Worm (Caenorhabditis elegans) whole organism, L4 larva: ENCODE data around the gene srh-39.

Experiments used
- F26F4.8 ChIP-seq: fragments of 200-800 bp; sonication (Bioruptor generic); conservative IDR thresholded peaks from 2 replicates; pipeline ENCODE4 v1.3.6; 2022; ENCODE audit warnings: missing genetic modification characterization, missing compliant biosample characterization
- T20F7.1 ChIP-seq: fragments of 200-800 bp; sonication (Bioruptor generic); optimal IDR thresholded peaks from 2 replicates; lab custom pipeline; 2018; ENCODE audit warnings: mild to moderate bottlenecking, missing genetic modification characterization, missing compliant biosample characterization
- Y5F2A.4 ChIP-seq: fragments of 200-800 bp; sonication (Bioruptor generic); optimal IDR thresholded peaks from 2 replicates; lab custom pipeline; 2018; ENCODE audit warnings: mild to moderate bottlenecking, missing genetic modification characterization, missing compliant biosample characterization
- aha-1 ChIP-seq: fragments of 150-350 bp; peaks from one replicate; lab custom pipeline; 2014; ENCODE audit warnings: missing biosample characterization, missing genetic modification characterization
- arid-1 ChIP-seq: fragments of 200-800 bp; sonication (Bioruptor generic); conservative IDR thresholded peaks from 2 replicates; pipeline ENCODE4 v1.3.6; 2022; ENCODE audit warnings: missing genetic modification reagents, missing genetic modification characterization, missing compliant biosample characterization
- ceh-28 ChIP-seq: fragments of 150-350 bp; optimal IDR thresholded peaks from 2 replicates; lab custom pipeline; 2014; ENCODE audit warnings: missing biosample characterization, missing genetic modification reagents, missing genetic modification characterization
- ceh-44 ChIP-seq: fragments of 200-800 bp; sonication (Bioruptor generic); IDR thresholded peaks from 2 replicates; pipeline ENCODE4 v1.3.6; 2022; ENCODE audit warnings: missing genetic modification reagents, missing genetic modification characterization, missing compliant biosample characterization
- daf-16 ChIP-seq, 3 experiments: sonication (generic microtip); optimal IDR thresholded peaks; 2 replicates each; lab custom pipeline; 2016 to 2017; ENCODE audit warnings: missing genetic modification characterization in 3 of 3, missing genetic modification reagents in 3 of 3, mild to moderate bottlenecking in 2 of 3, missing compliant biosample characterization in 2 of 3, missing biosample characterization in 1 of 3, moderate library complexity in 1 of 3
- dmd-8 ChIP-seq: fragments of 200-800 bp; sonication (Bioruptor generic); IDR thresholded peaks from 2 replicates; pipeline ENCODE4 v1.3.6; 2022; ENCODE audit warnings: missing genetic modification characterization, missing compliant biosample characterization
- dmd-9 ChIP-seq: fragments of 200-800 bp; sonication (Bioruptor generic); IDR thresholded peaks from 2 replicates; pipeline ENCODE4 v1.3.6; 2022; ENCODE audit warnings: missing genetic modification reagents, missing genetic modification characterization, missing compliant biosample characterization
- dpl-1 ChIP-seq: fragments of 150-350 bp; optimal IDR thresholded peaks from 2 replicates; lab custom pipeline; 2014; ENCODE audit warnings: missing biosample characterization, missing genetic modification reagents, missing genetic modification characterization
- dve-1 ChIP-seq: sonication (generic microtip); optimal IDR thresholded peaks from 2 replicates; lab custom pipeline; 2017; ENCODE audit warnings: antibody characterized with exemption, mild to moderate bottlenecking, missing genetic modification characterization, missing compliant biosample characterization; ENCODE audit not compliant: insufficient read depth
- egl-43 ChIP-seq: fragments of 200-800 bp; sonication (Bioruptor generic); IDR thresholded peaks from 2 replicates; pipeline ENCODE4 v1.3.6; 2022; ENCODE audit warnings: missing genetic modification reagents, missing genetic modification characterization, missing compliant biosample characterization
- hif-1 ChIP-seq, 2 experiments: sonication (generic microtip); optimal IDR thresholded peaks; 2 replicates each; lab custom pipeline; 2016 to 2017; ENCODE audit warnings: missing compliant biosample characterization in 2 of 2, missing genetic modification characterization in 2 of 2, missing genetic modification reagents in 2 of 2, missing genotype in 2 of 2, mild to moderate bottlenecking in 1 of 2
- hlh-11 ChIP-seq: fragments of 200-800 bp; sonication (Bioruptor generic); optimal IDR thresholded peaks from 2 replicates; lab custom pipeline; 2018; ENCODE audit warnings: mild to moderate bottlenecking, missing genetic modification characterization, missing compliant biosample characterization
- hlh-30 ChIP-seq: sonication (generic microtip); optimal IDR thresholded peaks from 2 replicates; lab custom pipeline; 2017; ENCODE audit warnings: antibody characterized with exemption, mild to moderate bottlenecking, missing genetic modification characterization, missing compliant biosample characterization; ENCODE audit not compliant: insufficient read depth
- lim-7 ChIP-seq: fragments of 200-800 bp; sonication (Bioruptor generic); IDR thresholded peaks from 2 replicates; pipeline ENCODE4 v1.3.6; 2022; ENCODE audit warnings: missing genetic modification characterization, missing compliant biosample characterization
- lin-13 ChIP-seq: fragments of 150-350 bp; optimal IDR thresholded peaks from 2 replicates; lab custom pipeline; 2014; ENCODE audit warnings: missing biosample characterization, missing genetic modification reagents, missing genetic modification characterization
- lin-15B ChIP-seq: fragments of 150-350 bp; sonication (generic microtip); optimal IDR thresholded peaks from 3 replicates; lab custom pipeline; 2014; ENCODE audit warnings: missing biosample characterization, missing genetic modification characterization
- lir-3 ChIP-seq: sonication (generic microtip); optimal IDR thresholded peaks from 2 replicates; lab custom pipeline; 2016; ENCODE audit warnings: mild to moderate bottlenecking, missing genetic modification characterization, missing compliant biosample characterization
- lsy-2 ChIP-seq, 2 experiments: fragments of 150-350 bp in 1 of 2; sonication (generic microtip) in 1 of 2; optimal IDR thresholded peaks; 2 replicates each; lab custom pipeline; 2014 to 2017; ENCODE audit warnings: missing biosample characterization in 2 of 2, missing genetic modification characterization in 2 of 2
- mep-1 ChIP-seq: fragments of 150-350 bp; sonication (generic microtip); optimal IDR thresholded peaks from 3 replicates; lab custom pipeline; 2014; ENCODE audit warnings: missing biosample characterization, missing genetic modification characterization
- mxl-2 ChIP-seq: fragments of 200-800 bp; sonication (Bioruptor generic); conservative IDR thresholded peaks from 2 replicates; pipeline ENCODE4 v1.3.6; 2022; ENCODE audit warnings: missing genetic modification reagents, missing genetic modification characterization, missing compliant biosample characterization
- mxl-3 ChIP-seq: fragments of 200-800 bp; sonication (Bioruptor generic); optimal IDR thresholded peaks from 2 replicates; lab custom pipeline; 2018; ENCODE audit warnings: mild to moderate bottlenecking, missing genetic modification characterization, missing compliant biosample characterization
- nhr-102 ChIP-seq: sonication (generic microtip); optimal IDR thresholded peaks from 2 replicates; lab custom pipeline; 2016; ENCODE audit warnings: mild to moderate bottlenecking, missing genetic modification characterization, moderate library complexity, missing compliant biosample characterization
- nhr-11 ChIP-seq: fragments of 150-350 bp; optimal IDR thresholded peaks from 2 replicates; lab custom pipeline; 2014; ENCODE audit warnings: missing biosample characterization, missing genetic modification characterization
- nhr-28 ChIP-seq: fragments of 150-350 bp; optimal IDR thresholded peaks from 2 replicates; lab custom pipeline; 2014; ENCODE audit warnings: missing biosample characterization, missing genetic modification characterization
- nhr-41 ChIP-seq: fragments of 200-800 bp; sonication (Bioruptor generic); IDR thresholded peaks from 2 replicates; pipeline ENCODE4 v1.3.6; 2022; ENCODE audit warnings: missing genetic modification reagents, missing genetic modification characterization, missing compliant biosample characterization
- nhr-6 ChIP-seq: fragments of 150-350 bp; optimal IDR thresholded peaks from 2 replicates; lab custom pipeline; 2014; ENCODE audit warnings: missing biosample characterization, missing genetic modification characterization
- nhr-76 ChIP-seq: fragments of 150-350 bp; optimal IDR thresholded peaks from 2 replicates; lab custom pipeline; 2014; ENCODE audit warnings: missing biosample characterization, missing genetic modification characterization
- nhr-77 ChIP-seq: fragments of 150-350 bp; optimal IDR thresholded peaks from 2 replicates; lab custom pipeline; 2014; ENCODE audit warnings: missing biosample characterization, missing genetic modification characterization
- php-3 ChIP-seq: fragments of 200-800 bp; sonication (Bioruptor generic); IDR thresholded peaks from 2 replicates; pipeline ENCODE4 v1.3.6; 2022; ENCODE audit warnings: missing genetic modification reagents, missing genetic modification characterization, missing compliant biosample characterization
- rbr-2 ChIP-seq: sonication (generic microtip); optimal IDR thresholded peaks from 2 replicates; lab custom pipeline; 2016; ENCODE audit warnings: missing genotype, missing genetic modification characterization, missing compliant biosample characterization
- sdz-12 ChIP-seq: fragments of 200-800 bp; sonication (Bioruptor generic); optimal IDR thresholded peaks from 2 replicates; lab custom pipeline; 2018; ENCODE audit warnings: mild to moderate bottlenecking, missing genetic modification characterization, missing compliant biosample characterization
- spr-1 ChIP-seq: sonication (generic microtip); optimal IDR thresholded peaks from 2 replicates; lab custom pipeline; 2016; ENCODE audit warnings: mild to moderate bottlenecking, missing genetic modification characterization, missing compliant biosample characterization
- vab-7 ChIP-seq: fragments of 200-800 bp; sonication (Bioruptor generic); IDR thresholded peaks from 2 replicates; pipeline ENCODE4 v1.3.6; 2022; ENCODE audit warnings: missing genetic modification reagents, missing genetic modification characterization, missing compliant biosample characterization
- zfp-3 ChIP-seq: fragments of 200-800 bp; sonication (Bioruptor generic); conservative IDR thresholded peaks from 2 replicates; pipeline ENCODE4 v1.3.6; 2022; ENCODE audit warnings: missing genetic modification reagents, missing genetic modification characterization, missing compliant biosample characterization
- zip-11 ChIP-seq: fragments of 200-800 bp; sonication (Bioruptor generic); IDR thresholded peaks from 2 replicates; pipeline ENCODE4 v1.3.6; 2022; ENCODE audit warnings: missing genetic modification characterization, missing compliant biosample characterization

srh-39 gene

ce11 chrII:7761440-7761839 lies 3.9 kb downstream of the srh-39 start, which contains the start of gene B0228.8:
TSS of gene B0228.8 (minus strand) at chrII:7761540.
- no peak for TF ChIP-seq lin-15B (tag; lab: Kevin White, UChicago)
- no peak for TF ChIP-seq lir-3 (tag; lab: Kevin White, UChicago)
- no peak for TF ChIP-seq nhr-11 (tag; lab: Kevin White, UChicago)

ce11 chrII:7758397-7759135 lies 6.8 kb downstream of the srh-39 start, which contains the start of gene B0228.7:
TSS of gene B0228.7 (minus strand) at chrII:7759023.
- TF ChIP-seq nhr-76 (tag; lab: Kevin White, UChicago) (no peak), F26F4.8 (GFP tag; lab: Robert Waterston, UW) (no peak), sdz-12 (GFP tag; lab: Kevin White, UChicago) (no peak), dmd-9 (no peak), lin-13 (GFP tag; lab: Kevin White, UChicago) (no peak), nhr-28 (peak; percentile 35), php-3 (GFP tag; lab: Robert Waterston, UW) (no peak), lsy-2 (tag; optimal IDR thresholded peaks at IDR 0.05; lab: Kevin White, UChicago) (peak in 1 of 2 experiments; percentile 61), mxl-2 (GFP tag; lab: Robert Waterston, UW) (no peak), hlh-30 (tag; lab: Kevin White, UChicago) (peak; percentile 81), lim-7 (GFP tag; lab: Robert Waterston, UW) (no peak), T20F7.1 (GFP tag; lab: Kevin White, UChicago) (no peak), zip-11 (GFP tag; lab: Robert Waterston, UW) (no peak), ceh-44 (GFP tag; lab: Robert Waterston, UW) (no peak), nhr-77 (tag; lab: Kevin White, UChicago) (peak; percentile 62), nhr-102 (no peak), dpl-1 (GFP tag; lab: Kevin White, UChicago) (peak; percentile 37), mep-1 (tag; lab: Kevin White, UChicago) (peak; percentile 57), nhr-6 (tag; lab: Kevin White, UChicago) (peak; percentile 3), aha-1 (tag; lab: Kevin White, UChicago) (peak; percentile 58), nhr-11 (tag; lab: Kevin White, UChicago) (peak; percentile 13), nhr-41 (GFP tag; lab: Robert Waterston, UW) (no peak), ceh-28 (tag; lab: Kevin White, UChicago) (peak; percentile 33), daf-16 (GFP tag; optimal IDR thresholded peaks at IDR 0.05; lab: Kevin White, UChicago) (no peak), daf-16 (tag; optimal IDR thresholded peaks at IDR 0.05; lab: Kevin White, UChicago) (peak; percentile 78), hlh-11 (tag; lab: Kevin White, UChicago) (peak; percentile 81), spr-1 (tag; lab: Kevin White, UChicago) (no peak), arid-1 (no peak), egl-43 (GFP tag; lab: Robert Waterston, UW) (no peak), hif-1 (tag; optimal IDR thresholded peaks at IDR 0.05; lab: Kevin White, UChicago) (peak in 1 of 2 experiments; percentile 5), dve-1 (peak; percentile 77), vab-7 (no peak), Y5F2A.4 (GFP tag; lab: Kevin White, UChicago) (no peak), mxl-3 (GFP tag; lab: Kevin White, UChicago) (no peak), dmd-8 (GFP tag; lab: Robert Waterston, UW) (no peak), rbr-2 (tag; lab: Kevin White, UChicago) (peak; percentile 49), zfp-3 (GFP tag; lab: Robert Waterston, UW) (no peak)
- TF ChIP-seq, all 104 proteins: peak for 15
